Fruit fly (Drosophila melanogaster) whole organism, embryonic: ENCODE results near the gene Usp8.

Experiments
- BEAF-32 ChIP-seq: fragments of 200-800 bp; sonication (Bioruptor generic); optimal IDR thresholded peaks from 3 replicates; lab custom pipeline; 2017; ENCODE audit warnings: missing biosample characterization, missing genetic modification characterization, mild to moderate bottlenecking, moderate library complexity, missing genetic modification reagents
- Blimp-1 ChIP-seq: fragments of 200-800 bp; sonication (Bioruptor generic); optimal IDR thresholded peaks from 3 replicates; lab custom pipeline; 2018; ENCODE audit warnings: missing biosample characterization, missing genetic modification characterization, mild to moderate bottlenecking, moderate library complexity, missing genetic modification reagents
- Bteb2 ChIP-seq: fragments of 200-800 bp; sonication (Bioruptor generic); optimal IDR thresholded peaks from 2 replicates; lab custom pipeline; 2016; ENCODE audit warnings: missing biosample characterization, missing genetic modification characterization
- CG10267 ChIP-seq: fragments of 200-800 bp; sonication (Bioruptor generic); optimal IDR thresholded peaks from 2 replicates; lab custom pipeline; 2018; ENCODE audit warnings: missing biosample characterization, mild to moderate bottlenecking, missing genetic modification characterization, moderate library complexity
- CG11456 ChIP-seq: fragments of 200-800 bp; sonication (Bioruptor generic); IDR thresholded peaks from 3 replicates; pipeline ENCODE4 v1.3.6; 2022; ENCODE audit warnings: missing biosample characterization, missing genetic modification characterization
- CG11723 ChIP-seq: fragments of 200-800 bp; sonication (Bioruptor generic); optimal IDR thresholded peaks from 2 replicates; lab custom pipeline; 2017; ENCODE audit warnings: missing biosample characterization, mild to moderate bottlenecking, missing genetic modification characterization
- CG13287 ChIP-seq: fragments of 200-800 bp; sonication (Bioruptor generic); IDR thresholded peaks from 2 replicates; pipeline ENCODE4 v1.3.6; 2022; ENCODE audit warnings: missing biosample characterization, missing genetic modification characterization; ENCODE audit not compliant: partially characterized antibody
- CG14014 ChIP-seq: fragments of 200-800 bp; sonication (Bioruptor generic); IDR thresholded peaks from 2 replicates; pipeline ENCODE4 v1.3.6; 2022; ENCODE audit warnings: missing biosample characterization, missing genetic modification characterization
- CG14860 ChIP-seq: fragments of 200-800 bp; sonication (Bioruptor generic); IDR thresholded peaks from 3 replicates; pipeline ENCODE4 v1.3.6; 2022; ENCODE audit warnings: missing biosample characterization, missing genetic modification characterization; ENCODE audit not compliant: partially characterized antibody
- CG17359 ChIP-seq: fragments of 200-800 bp; sonication (Bioruptor generic); optimal IDR thresholded peaks from 3 replicates; lab custom pipeline; 2018; ENCODE audit warnings: missing biosample characterization, mild to moderate bottlenecking, missing genetic modification characterization, moderate library complexity
- CG17385 ChIP-seq: fragments of 200-800 bp; sonication (Bioruptor generic); optimal IDR thresholded peaks from 3 replicates; lab custom pipeline; 2018; ENCODE audit warnings: missing biosample characterization, mild to moderate bottlenecking, missing genetic modification characterization
- CG17829 ChIP-seq: fragments of 200-800 bp; optimal IDR thresholded peaks from 2 replicates; lab custom pipeline; 2019; ENCODE audit warnings: missing biosample characterization, mild to moderate bottlenecking, missing genetic modification characterization, moderate library complexity
- CG3065 ChIP-seq: fragments of 200-800 bp; sonication (Bioruptor generic); optimal IDR thresholded peaks from 2 replicates; lab custom pipeline; 2016; ENCODE audit warnings: missing biosample characterization, missing genetic modification characterization
- CG31365 ChIP-seq: fragments of 200-800 bp; sonication (Bioruptor generic); optimal IDR thresholded peaks from 2 replicates; lab custom pipeline; 2018; ENCODE audit warnings: missing biosample characterization, mild to moderate bottlenecking, missing genetic modification characterization
- CG33557 ChIP-seq: fragments of 200-800 bp; sonication (Bioruptor generic); optimal IDR thresholded peaks from 2 replicates; lab custom pipeline; 2019; ENCODE audit warnings: missing biosample characterization, mild to moderate bottlenecking, missing genetic modification characterization, moderate library complexity
- CG34224 ChIP-seq: fragments of 200-800 bp; sonication (Bioruptor generic); IDR thresholded peaks from 3 replicates; pipeline ENCODE4 v1.3.6; 2022; ENCODE audit warnings: missing biosample characterization, missing genetic modification characterization; ENCODE audit not compliant: partially characterized antibody
- CG3726 ChIP-seq: fragments of 200-800 bp; sonication (Bioruptor generic); IDR thresholded peaks from 3 replicates; pipeline ENCODE4, ENCODE4 v1.3.6; 2022; ENCODE audit warnings: missing biosample characterization, missing genetic modification characterization
- CG4730 ChIP-seq: fragments of 200-800 bp; sonication (Bioruptor generic); IDR thresholded peaks from 2 replicates; pipeline ENCODE4 v1.3.6; 2022; ENCODE audit warnings: missing biosample characterization, missing genetic modification characterization
- CG4854 ChIP-seq: fragments of 200-800 bp; sonication (Bioruptor generic); optimal IDR thresholded peaks from 2 replicates; lab custom pipeline; 2016; ENCODE audit warnings: missing biosample characterization, missing genetic modification characterization, inconsistent platforms
- CG6683 ChIP-seq: fragments of 200-800 bp; sonication (Bioruptor generic); optimal IDR thresholded peaks from 2 replicates; lab custom pipeline; 2017; ENCODE audit warnings: missing biosample characterization, mild to moderate bottlenecking, missing genetic modification characterization, missing genetic modification reagents
- CG7786 ChIP-seq: fragments of 200-800 bp; sonication (Bioruptor generic); optimal IDR thresholded peaks from 2 replicates; lab custom pipeline; 2016; ENCODE audit warnings: missing biosample characterization, missing genetic modification characterization
- E2f2 ChIP-seq: fragments of 200-800 bp; sonication (Bioruptor generic); IDR thresholded peaks from 2 replicates; pipeline ENCODE4 v1.3.6; 2022; ENCODE audit warnings: missing biosample characterization, missing genetic modification characterization
- H15 ChIP-seq: fragments of 200-800 bp; sonication (Bioruptor generic); IDR thresholded peaks from 3 replicates; pipeline ENCODE4 v1.3.6; 2022; ENCODE audit warnings: missing biosample characterization, missing genetic modification characterization
- MBD-R2 ChIP-seq: fragments of 200-800 bp; sonication (Bioruptor generic); IDR thresholded peaks from 2 replicates; pipeline ENCODE4 v1.3.6; 2022; ENCODE audit warnings: missing biosample characterization, missing genetic modification characterization
- Max ChIP-seq: fragments of 200-800 bp; sonication (Bioruptor generic); optimal IDR thresholded peaks from 2 replicates; lab custom pipeline; 2016; ENCODE audit warnings: missing biosample characterization, mild to moderate bottlenecking, missing genetic modification characterization
- Meics ChIP-seq: fragments of 200-800 bp; sonication (Bioruptor generic); optimal IDR thresholded peaks from 2 replicates; lab custom pipeline; 2017; ENCODE audit warnings: missing biosample characterization, mild to moderate bottlenecking, missing genetic modification characterization
- Oaz ChIP-seq: fragments of 200-800 bp; sonication (Bioruptor generic); IDR thresholded peaks from 2 replicates; pipeline ENCODE4 v1.3.6; 2022; ENCODE audit warnings: missing biosample characterization, missing genetic modification characterization
- Optix ChIP-seq: fragments of 200-800 bp; sonication (Bioruptor generic); IDR thresholded peaks from 3 replicates; pipeline ENCODE4 v1.3.6; 2022; ENCODE audit warnings: missing biosample characterization, missing genetic modification characterization
- aop ChIP-seq: fragments of 200-800 bp; sonication (Bioruptor generic); IDR thresholded peaks from 2 replicates; pipeline ENCODE4 v1.3.6; 2022; ENCODE audit warnings: missing biosample characterization, missing genetic modification characterization
- croc ChIP-seq: fragments of 200-800 bp; sonication (Bioruptor generic); conservative IDR thresholded peaks from 3 replicates; pipeline ENCODE4 v1.3.6; 2022; ENCODE audit warnings: missing biosample characterization, missing genetic modification characterization
- dm ChIP-seq: fragments of 200-800 bp; sonication (Bioruptor generic); optimal IDR thresholded peaks from 3 replicates; lab custom pipeline; 2016; ENCODE audit warnings: missing biosample characterization, missing genetic modification characterization
- dpn ChIP-seq, 2 experiments: fragments of 200-800 bp; sonication (Bioruptor generic); optimal IDR thresholded peaks; 3 replicates each; lab custom pipeline; 2016; ENCODE audit warnings: missing biosample characterization in 2 of 2, missing genetic modification characterization in 2 of 2
- emc ChIP-seq: fragments of 200-800 bp; sonication (Bioruptor generic); optimal IDR thresholded peaks from 2 replicates; lab custom pipeline; 2016; ENCODE audit warnings: missing biosample characterization, missing genetic modification characterization
- fd102C ChIP-seq: fragments of 200-800 bp; sonication (Bioruptor generic); optimal IDR thresholded peaks from 2 replicates; lab custom pipeline; 2018; ENCODE audit warnings: missing biosample characterization, mild to moderate bottlenecking, missing genetic modification characterization, moderate library complexity
- ftz-f1 ChIP-seq: fragments of 200-800 bp; sonication (Bioruptor generic); optimal IDR thresholded peaks from 2 replicates; lab custom pipeline; 2016; ENCODE audit warnings: missing biosample characterization, missing genetic modification characterization
- gcm ChIP-seq: fragments of 200-800 bp; sonication (Bioruptor generic); optimal IDR thresholded peaks from 2 replicates; lab custom pipeline; 2019; ENCODE audit warnings: missing biosample characterization, mild to moderate bottlenecking, missing genetic modification characterization, moderate library complexity
- ind ChIP-seq: fragments of 200-800 bp; sonication (Bioruptor generic); optimal IDR thresholded peaks from 3 replicates; lab custom pipeline; 2016; ENCODE audit warnings: missing biosample characterization, missing genetic modification characterization
- nerfin-2 ChIP-seq: fragments of 200-800 bp; sonication (Bioruptor generic); IDR thresholded peaks from 2 replicates; pipeline ENCODE4 v1.3.6; 2022; ENCODE audit warnings: missing biosample characterization, missing genetic modification characterization; ENCODE audit not compliant: partially characterized antibody
- peb ChIP-seq: fragments of 200-800 bp; sonication (Bioruptor generic); IDR thresholded peaks from 2 replicates; pipeline ENCODE4 v1.3.6; 2022; ENCODE audit warnings: missing biosample characterization, missing genetic modification characterization
- prd ChIP-seq, 3 experiments: fragments of >200 bp in 2 of 3; fragments of 200-800 bp in 1 of 3; sonication (Bioruptor generic) in 1 of 3; optimal IDR thresholded peaks in 2 of 3; IDR thresholded peaks in 1 of 3; 2 replicates in 2 of 3; 3 replicates in 1 of 3; pipeline versions ENCODE4 v1.3.6 to Lab custom; 2017 to 2022; ENCODE audit warnings: missing biosample characterization in 1 of 3, missing genetic modification characterization in 1 of 3
- ranshi ChIP-seq: fragments of 200-800 bp; sonication (Bioruptor generic); IDR thresholded peaks from 2 replicates; pipeline ENCODE4 v1.3.6; 2022; ENCODE audit warnings: missing biosample characterization, missing genetic modification characterization
- sc ChIP-seq, 3 experiments: fragments of >200 bp in 2 of 3; fragments of 200-800 bp in 1 of 3; sonication (Bioruptor generic) in 1 of 3; optimal IDR thresholded peaks; 2 replicates in 2 of 3; 3 replicates in 1 of 3; lab custom pipeline; 2017; ENCODE audit warnings: mild to moderate bottlenecking in 1 of 3, missing biosample characterization in 1 of 3, missing genetic modification characterization in 1 of 3, missing genetic modification reagents in 1 of 3
- sens ChIP-seq: fragments of 200-800 bp; sonication (Bioruptor generic); peaks from one replicate; lab custom pipeline; 2016; ENCODE audit warnings: missing biosample characterization, missing genetic modification characterization
- sima ChIP-seq: fragments of 200-800 bp; sonication (Bioruptor generic); optimal IDR thresholded peaks from 2 replicates; lab custom pipeline; 2016; ENCODE audit warnings: missing biosample characterization, missing genetic modification characterization
- stc ChIP-seq: fragments of 200-800 bp; sonication (Bioruptor generic); IDR thresholded peaks from 2 replicates; pipeline ENCODE4 v1.3.6; 2022; ENCODE audit warnings: missing biosample characterization, missing genetic modification characterization
- tll ChIP-seq, 2 experiments: fragments of 200-800 bp in 1 of 2; fragments of >200 bp in 1 of 2; sonication (Bioruptor generic) in 1 of 2; optimal IDR thresholded peaks; 2 replicates each; lab custom pipeline; 2017 to 2019; ENCODE audit warnings: missing biosample characterization in 2 of 2, missing genetic modification characterization in 2 of 2, mild to moderate bottlenecking in 1 of 2, moderate library complexity in 1 of 2
- toy ChIP-seq: fragments of 200-800 bp; sonication (Bioruptor generic); IDR thresholded peaks from 2 replicates; pipeline ENCODE4 v1.3.6; 2022; ENCODE audit warnings: missing biosample characterization, missing genetic modification characterization
- yki ChIP-seq: fragments of >200 bp; optimal IDR thresholded peaks from 3 replicates; lab custom pipeline; 2018
- zfh1 ChIP-seq: fragments of 200-800 bp; sonication (Bioruptor generic); IDR thresholded peaks from 3 replicates; pipeline ENCODE4 v1.3.6; 2022; ENCODE audit warnings: missing biosample characterization, missing genetic modification characterization

Usp8 gene

dm6 chr3R:21186606-21187393, 52.7 kb downstream of the Usp8 start (continued):
- TF ChIP-seq toy (GFP tag; lab: Robert Waterston, UW) (no peak), Bteb2 (GFP tag; lab: Kevin White, UChicago) (no peak), CG11723 (GFP tag; lab: Kevin White, UChicago) (peak; percentile 22), sc (optimal IDR thresholded peaks at IDR 0.05; lab: Kevin White, UChicago) (no peak), sc (GFP tag; optimal IDR thresholded peaks at IDR 0.05; lab: Kevin White, UChicago) (peak; percentile 1), CG33557 (peak; percentile 21), BEAF-32 (GFP tag; lab: Kevin White, UChicago) (no peak), Blimp-1 (GFP tag; lab: Kevin White, UChicago) (peak; percentile 88), ranshi (GFP tag; lab: Robert Waterston, UW) (no peak), sima (GFP tag; lab: Kevin White, UChicago) (no peak), zfh1 (GFP tag; lab: Robert Waterston, UW) (no peak), aop (no peak), emc (GFP tag; lab: Kevin White, UChicago) (no peak), CG3065 (GFP tag; lab: Kevin White, UChicago) (no peak), dpn (GFP tag; optimal IDR thresholded peaks at IDR 0.05; lab: Kevin White, UChicago) (peak; percentile 9 to 12), CG4730 (GFP tag; lab: Robert Waterston, UW) (no peak), CG13287 (GFP tag; lab: Robert Waterston, UW) (no peak), nerfin-2 (GFP tag; lab: Robert Waterston, UW) (no peak), tll (GFP tag; optimal IDR thresholded peaks at IDR 0.05; lab: Kevin White, UChicago) (peak; percentile 4 to 37), E2f2 (GFP tag; lab: Robert Waterston, UW) (no peak), MBD-R2 (GFP tag; lab: Robert Waterston, UW) (no peak), dm (no peak), Optix (GFP tag; lab: Robert Waterston, UW) (no peak), CG4854 (GFP tag; lab: Kevin White, UChicago) (no peak), Meics (GFP tag; lab: Kevin White, UChicago) (peak; percentile 55), CG7786 (GFP tag; lab: Kevin White, UChicago) (no peak), H15 (GFP tag; lab: Robert Waterston, UW) (no peak), stc (no peak), CG3726 (GFP tag; lab: Robert Waterston, UW) (0 out of 3 replicates have a peak, but pooled peaks have one; percentile 46), CG6683 (GFP tag; lab: Kevin White, UChicago) (no peak), ftz-f1 (GFP tag; lab: Kevin White, UChicago) (peak; percentile 11), CG11456 (GFP tag; lab: Robert Waterston, UW) (no peak), CG14860 (GFP tag; lab: Robert Waterston, UW) (no peak), CG10267 (peak; percentile 29), prd (optimal IDR thresholded peaks at IDR 0.05; lab: Kevin White, UChicago) (no peak), prd (GFP tag; IDR thresholded peaks at IDR 0.05; lab: Robert Waterston, UW) (peak; percentile 48; the same call in 2 of the 3 replicates), croc (GFP tag; lab: Robert Waterston, UW) (no peak), CG31365 (tag; lab: Kevin White, UChicago) (no peak), gcm (GFP tag; lab: Kevin White, UChicago) (no peak), CG17829 (tag; lab: Kevin White, UChicago) (peak; percentile 13), fd102C (no peak), Oaz (no peak), CG17359 (tag; lab: Kevin White, UChicago) (peak; percentile 9), CG34224 (no peak), peb (GFP tag; lab: Robert Waterston, UW) (no peak), Max (GFP tag; lab: Kevin White, UChicago) (peak; percentile 34), yki (no peak), ind (GFP tag; lab: Kevin White, UChicago) (peak; percentile 33), CG17385 (GFP tag; lab: Kevin White, UChicago) (peak; percentile 23), sens (peak; percentile 76), CG14014 (GFP tag; lab: Robert Waterston, UW) (no peak)
